Fruit fly (Drosophila melanogaster) whole organism, wandering third instar larva: ENCODE results near the gene CG3407.
A peak's percentile ranks its signal among the peaks of the same experiment; 100 is the strongest.

Experiments
- Abd-B ChIP-seq: fragments of >200 bp; optimal IDR thresholded peaks from 2 replicates; lab custom pipeline; 2017; ENCODE audit warnings: missing biosample characterization, missing genetic modification characterization
- CG32264 ChIP-seq: fragments of 200-800 bp; sonication (Bioruptor generic); optimal IDR thresholded peaks from 2 replicates; lab custom pipeline; 2016; ENCODE audit warnings: missing biosample characterization, missing genetic modification characterization
- CG9705 ChIP-seq: fragments of 200-800 bp; sonication (Bioruptor generic); optimal IDR thresholded peaks from 2 replicates; lab custom pipeline; 2018; ENCODE audit warnings: missing biosample characterization, mild to moderate bottlenecking, missing genetic modification characterization
- CrebA ChIP-seq: fragments of 200-800 bp; sonication (Bioruptor generic); optimal IDR thresholded peaks from 2 replicates; lab custom pipeline; 2016; ENCODE audit warnings: missing biosample characterization, mild to moderate bottlenecking, missing genetic modification characterization, borderline replicate concordance
- Dfd ChIP-seq: fragments of >200 bp; optimal IDR thresholded peaks from 2 replicates; lab custom pipeline; 2017; ENCODE audit warnings: missing biosample characterization, missing genetic modification characterization
- Dif ChIP-seq: fragments of 200-275, 200-300 bp; sonication (Bioruptor generic); optimal IDR thresholded peaks from 2 replicates; lab custom pipeline; 2018; ENCODE audit warnings: missing biosample characterization, missing genetic modification characterization; ENCODE audit not compliant: partially characterized antibody
- GATAd ChIP-seq: sonication (Bioruptor generic); optimal IDR thresholded peaks from 2 replicates; lab custom pipeline; 2016; ENCODE audit warnings: missing biosample characterization, missing genetic modification characterization
- HLH106 ChIP-seq: fragments of 200-800 bp; optimal IDR thresholded peaks from 3 replicates; lab custom pipeline; 2019; ENCODE audit warnings: missing biosample characterization, mild to moderate bottlenecking, missing genetic modification characterization, moderate library complexity
- Hnf4 ChIP-seq: fragments of 200-800 bp; sonication (Bioruptor generic); optimal IDR thresholded peaks from 2 replicates; lab custom pipeline; 2016; ENCODE audit warnings: missing biosample characterization, mild to moderate bottlenecking, missing genetic modification characterization
- Hr78 ChIP-seq: fragments of >200 bp; optimal IDR thresholded peaks from 2 replicates; lab custom pipeline; 2017; ENCODE audit warnings: missing biosample characterization, missing genetic modification characterization
- Hr83 ChIP-seq: fragments of 200-300 bp; sonication (Bioruptor generic); optimal IDR thresholded peaks from 2 replicates; lab custom pipeline; 2016; ENCODE audit warnings: missing biosample characterization, mild to moderate bottlenecking, missing genetic modification characterization, moderate library complexity; ENCODE audit not compliant: poor library complexity, severe bottlenecking
- Jra ChIP-seq: sonication (Bioruptor generic); optimal IDR thresholded peaks from 2 replicates; lab custom pipeline; 2016; ENCODE audit warnings: missing biosample characterization, missing genetic modification characterization
- N ChIP-seq: fragments of >200 bp; optimal IDR thresholded peaks from 2 replicates; lab custom pipeline; 2018; ENCODE audit warnings: missing biosample characterization, missing external identifiers, missing genetic modification characterization
- OdsH ChIP-seq: fragments of 200-800 bp; sonication (Bioruptor generic); optimal IDR thresholded peaks from 2 replicates; lab custom pipeline; 2016; ENCODE audit warnings: missing biosample characterization, mild to moderate bottlenecking, missing genetic modification characterization
- Rel ChIP-seq, 2 experiments: fragments of 200-800 bp; sonication (Bioruptor generic) in 1 of 2; optimal IDR thresholded peaks; 2 replicates in 1 of 2; 3 replicates in 1 of 2; lab custom pipeline; 2016 to 2019; ENCODE audit warnings: mild to moderate bottlenecking in 2 of 2, missing biosample characterization in 2 of 2, missing genetic modification characterization in 2 of 2, moderate library complexity in 1 of 2
- Sp1 ChIP-seq: fragments of 200-800 bp; sonication (Bioruptor generic); optimal IDR thresholded peaks from 3 replicates; lab custom pipeline; 2019; ENCODE audit warnings: missing biosample characterization, mild to moderate bottlenecking, missing genetic modification characterization, moderate library complexity
- Vsx2 ChIP-seq: fragments of 200-300, 225-300 bp; sonication (Bioruptor generic); optimal IDR thresholded peaks from 2 replicates; lab custom pipeline; 2018; ENCODE audit warnings: missing biosample characterization, missing genetic modification characterization; ENCODE audit not compliant: partially characterized antibody
- br ChIP-seq: fragments of 200-800 bp; sonication (Bioruptor generic); optimal IDR thresholded peaks from 2 replicates; lab custom pipeline; 2016; ENCODE audit warnings: missing biosample characterization, missing genetic modification characterization
- brk ChIP-seq: fragments of 200-800 bp; sonication (Bioruptor generic); optimal IDR thresholded peaks from 2 replicates; lab custom pipeline; 2016; ENCODE audit warnings: missing biosample characterization, mild to moderate bottlenecking, missing genetic modification characterization
- dl ChIP-seq, 2 experiments: fragments of 175-275, 200-275 bp in 1 of 2; fragments of 200-275 bp in 1 of 2; sonication (Bioruptor generic); optimal IDR thresholded peaks; lab custom pipeline; 2018; ENCODE audit warnings: mild to moderate bottlenecking in 2 of 2, missing biosample characterization in 2 of 2, missing genetic modification characterization in 2 of 2, moderate library complexity in 2 of 2; ENCODE audit not compliant: partially characterized antibody in 2 of 2, insufficient read depth in 1 of 2
- dmrt93B ChIP-seq: fragments of 200-800 bp; sonication (Bioruptor generic); optimal IDR thresholded peaks from 2 replicates; lab custom pipeline; 2018; ENCODE audit warnings: missing biosample characterization, mild to moderate bottlenecking, missing genetic modification characterization
- ey ChIP-seq: fragments of 200-800 bp; sonication (Bioruptor generic); optimal IDR thresholded peaks from 2 replicates; lab custom pipeline; 2016; ENCODE audit warnings: missing biosample characterization, missing genetic modification characterization
- foxo ChIP-seq, 2 experiments: fragments of 200-800 bp; sonication (Bioruptor generic); optimal IDR thresholded peaks; 2 replicates in 1 of 2; 3 replicates in 1 of 2; lab custom pipeline; 2016 to 2017; ENCODE audit warnings: missing biosample characterization in 2 of 2, missing genetic modification characterization in 2 of 2
- fru ChIP-seq: fragments of 200-800 bp; sonication (Bioruptor generic); optimal IDR thresholded peaks from 3 replicates; lab custom pipeline; 2016; ENCODE audit warnings: missing biosample characterization, mild to moderate bottlenecking, missing genetic modification characterization
- h ChIP-seq: fragments of 200-800 bp; sonication (Bioruptor generic); optimal IDR thresholded peaks from 3 replicates; lab custom pipeline; 2016; ENCODE audit warnings: missing biosample characterization, mild to moderate bottlenecking, missing genetic modification characterization
- lola ChIP-seq: fragments of >200 bp; optimal IDR thresholded peaks from 2 replicates; lab custom pipeline; 2017; ENCODE audit warnings: missing biosample characterization, missing genetic modification characterization
- pan ChIP-seq: fragments of >200 bp; optimal IDR thresholded peaks from 2 replicates; lab custom pipeline; 2017
- psq ChIP-seq: fragments of 200-800 bp; sonication (Bioruptor generic); optimal IDR thresholded peaks from 3 replicates; lab custom pipeline; 2017; ENCODE audit warnings: missing biosample characterization, mild to moderate bottlenecking, missing genetic modification characterization, moderate library complexity
- rgr ChIP-seq: fragments of 200-800 bp; sonication (Bioruptor generic); optimal IDR thresholded peaks from 3 replicates; lab custom pipeline; 2016; ENCODE audit warnings: missing biosample characterization, mild to moderate bottlenecking, missing genetic modification characterization
- sage ChIP-seq: fragments of 200-800 bp; sonication (Bioruptor generic); optimal IDR thresholded peaks from 2 replicates; lab custom pipeline; 2016; ENCODE audit warnings: missing biosample characterization, mild to moderate bottlenecking, missing genetic modification characterization
- sv ChIP-seq: fragments of 200-800 bp; sonication (Bioruptor generic); optimal IDR thresholded peaks from 3 replicates; lab custom pipeline; 2016; ENCODE audit warnings: missing biosample characterization, missing genetic modification characterization
- tai ChIP-seq: sonication (Bioruptor generic); optimal IDR thresholded peaks from 2 replicates; lab custom pipeline; 2016; ENCODE audit warnings: missing biosample characterization, missing genetic modification characterization
- woc ChIP-seq: sonication (Bioruptor generic); optimal IDR thresholded peaks from 2 replicates; lab custom pipeline; 2016; ENCODE audit warnings: missing biosample characterization, mild to moderate bottlenecking, missing genetic modification characterization

CG3407 gene

DNA sequence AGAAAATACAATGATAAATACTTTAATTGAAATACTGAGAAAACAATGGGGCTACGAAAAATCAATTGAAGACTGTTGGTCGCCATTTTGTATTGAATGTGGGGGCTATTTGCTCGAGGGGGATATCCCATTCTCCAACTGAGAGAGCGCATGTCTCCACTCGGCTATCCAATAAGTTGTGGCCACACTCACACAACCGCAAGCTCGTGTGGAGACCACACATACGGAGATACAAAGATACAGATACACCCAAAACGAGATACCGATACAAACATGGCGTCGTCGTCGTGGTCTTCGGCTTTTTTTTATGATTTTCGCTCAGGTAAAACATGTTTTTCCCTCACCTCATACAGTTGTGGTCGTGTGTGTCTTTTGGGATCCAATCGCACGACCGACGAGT lies 22.0 kb upstream of the CG3407 start:
- TF ChIP-seq Dif (GFP tag; lab: Kevin White, UChicago) (peak; percentile 24), h (GFP tag; lab: Kevin White, UChicago) (no peak), Rel (GFP tag; optimal IDR thresholded peaks at IDR 0.05; lab: Kevin White, UChicago) (no peak), Rel (tag; optimal IDR thresholded peaks at IDR 0.05; lab: Kevin White, UChicago) (peak; percentile 78), dl (GFP tag; optimal IDR thresholded peaks at IDR 0.05; lab: Kevin White, UChicago; ENCODE audit: insufficient read depth in 1 of 2, partially characterized antibody in 2 of 2) (peak in 1 of 2 experiments; percentile 12)

DNA sequence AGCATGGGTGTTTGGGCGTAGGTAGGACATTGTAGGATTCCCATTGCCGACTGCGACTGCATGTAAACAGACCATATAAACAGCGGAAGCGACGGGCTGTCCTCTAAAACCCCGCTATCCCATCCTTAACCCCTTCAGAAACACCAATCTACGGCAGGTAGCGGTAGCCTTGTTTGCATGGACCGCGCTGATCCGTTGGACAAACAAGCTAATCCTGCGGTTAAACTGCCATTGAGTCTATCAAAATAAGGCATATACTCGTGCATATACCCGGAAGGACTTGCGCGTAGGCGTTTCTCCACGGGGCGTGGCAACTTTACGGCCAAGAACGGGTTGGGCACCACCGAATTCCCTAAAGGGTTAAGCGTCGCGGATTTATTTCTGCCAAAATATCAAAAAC lies 20.7 kb upstream of the CG3407 start:
- TF ChIP-seq foxo (GFP tag; optimal IDR thresholded peaks at IDR 0.05; lab: Kevin White, UChicago) (no peak), CG9705 (GFP tag; lab: Kevin White, UChicago) (no peak), Dfd (no peak), Dif (GFP tag; lab: Kevin White, UChicago) (no peak), rgr (no peak), CG32264 (GFP tag; lab: Kevin White, UChicago) (no peak), Rel (GFP tag; optimal IDR thresholded peaks at IDR 0.05; lab: Kevin White, UChicago) (no peak), Rel (tag; optimal IDR thresholded peaks at IDR 0.05; lab: Kevin White, UChicago) (no peak), HLH106 (tag; lab: Kevin White, UChicago) (no peak), h (GFP tag; lab: Kevin White, UChicago) (no peak), brk (GFP tag; lab: Kevin White, UChicago) (no peak), OdsH (GFP tag; lab: Kevin White, UChicago) (no peak), pan (no peak), sage (no peak), N (GFP tag; lab: Kevin White, UChicago) (no peak), Hr83 (GFP tag; lab: Kevin White, UChicago) (no peak), ey (GFP tag; lab: Kevin White, UChicago) (no peak), Abd-B (GFP tag; lab: Kevin White, UChicago) (no peak), Vsx2 (GFP tag; lab: Kevin White, UChicago) (no peak), dmrt93B (GFP tag; lab: Kevin White, UChicago) (no peak)

DNA sequence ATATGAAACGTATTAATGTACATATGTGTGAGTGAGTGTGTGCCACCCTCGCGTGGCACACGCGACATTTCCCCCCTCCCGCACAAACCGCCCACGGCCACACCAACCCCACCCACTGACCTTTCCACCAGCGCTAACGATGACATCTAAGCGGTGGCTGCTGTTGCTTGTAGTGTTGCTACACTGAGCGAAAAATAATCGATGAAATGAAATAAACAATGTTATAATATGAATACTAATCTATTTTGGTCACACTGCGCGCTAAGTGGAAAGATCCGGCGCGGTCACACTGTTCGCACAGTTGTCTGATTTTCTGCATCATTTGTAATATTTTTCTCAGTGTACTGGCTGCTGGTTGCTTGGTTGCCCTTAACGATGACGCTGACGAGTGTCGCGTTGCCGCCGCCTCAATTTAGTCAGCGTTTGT lies 19.1 kb upstream of the CG3407 start:
- TF ChIP-seq ey (GFP tag; lab: Kevin White, UChicago) (peak; percentile 73), psq (GFP tag; lab: Kevin White, UChicago) (no peak), HLH106 (tag; lab: Kevin White, UChicago) (peak; percentile 69), Jra (GFP tag; lab: Kevin White, UChicago) (peak; percentile 2), N (GFP tag; lab: Kevin White, UChicago) (no peak), sv (peak; percentile 96), foxo (GFP tag; optimal IDR thresholded peaks at IDR 0.05; lab: Kevin White, UChicago) (peak in 1 of 2 experiments; percentile 79), rgr (peak; percentile 71), woc (GFP tag; lab: Kevin White, UChicago) (peak; percentile 14), Sp1 (GFP tag; lab: Kevin White, UChicago) (peak; percentile 57), Hnf4 (peak; percentile 58), dmrt93B (GFP tag; lab: Kevin White, UChicago) (peak; percentile 41), Vsx2 (GFP tag; lab: Kevin White, UChicago) (no peak), OdsH (GFP tag; lab: Kevin White, UChicago) (peak; percentile 67), CG32264 (GFP tag; lab: Kevin White, UChicago) (peak; percentile 21), fru (GFP tag; lab: Kevin White, UChicago) (peak; percentile 72), Abd-B (GFP tag; lab: Kevin White, UChicago) (no peak), h (GFP tag; lab: Kevin White, UChicago) (peak; percentile 78), br (peak; percentile 67), CrebA (GFP tag; lab: Kevin White, UChicago) (no peak), brk (GFP tag; lab: Kevin White, UChicago) (peak; percentile 30)

DNA sequence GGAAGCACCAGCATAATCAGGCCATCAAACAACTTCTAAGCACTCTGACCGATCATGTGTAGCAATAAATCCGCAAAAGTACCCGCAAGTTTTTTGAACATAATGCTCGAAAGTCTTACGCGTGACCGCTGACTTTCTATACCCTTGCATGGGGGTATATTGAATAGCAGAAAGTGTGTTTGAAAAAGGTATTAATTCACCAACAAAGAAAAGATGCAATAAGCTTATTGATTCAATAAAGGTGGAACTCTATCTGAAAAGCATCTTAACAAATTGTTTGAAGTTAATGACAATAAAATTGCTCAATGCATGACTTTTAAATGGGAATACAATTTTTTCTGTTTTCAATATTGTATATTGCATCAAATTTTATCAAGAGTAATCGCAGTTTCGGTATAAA lies 18.5 kb upstream of the CG3407 start:
- TF ChIP-seq sv (no peak), Rel (GFP tag; optimal IDR thresholded peaks at IDR 0.05; lab: Kevin White, UChicago) (no peak), Rel (tag; optimal IDR thresholded peaks at IDR 0.05; lab: Kevin White, UChicago) (no peak), Dif (GFP tag; lab: Kevin White, UChicago) (no peak), Hr78 (GFP tag; lab: Kevin White, UChicago) (no peak), HLH106 (tag; lab: Kevin White, UChicago) (no peak), CG9705 (GFP tag; lab: Kevin White, UChicago) (no peak), Sp1 (GFP tag; lab: Kevin White, UChicago) (no peak), pan (no peak), lola (GFP tag; lab: Kevin White, UChicago) (no peak), psq (GFP tag; lab: Kevin White, UChicago) (no peak), N (GFP tag; lab: Kevin White, UChicago) (no peak), brk (GFP tag; lab: Kevin White, UChicago) (no peak), GATAd (GFP tag; lab: Kevin White, UChicago) (no peak), Hnf4 (no peak), OdsH (GFP tag; lab: Kevin White, UChicago) (no peak), CG32264 (GFP tag; lab: Kevin White, UChicago) (no peak), tai (GFP tag; lab: Kevin White, UChicago) (no peak), CrebA (GFP tag; lab: Kevin White, UChicago) (no peak), Jra (GFP tag; lab: Kevin White, UChicago) (no peak)
